Worm (Caenorhabditis elegans): ENCODE measurements around the gene acs-6.

Gene acs-6

DNA sequence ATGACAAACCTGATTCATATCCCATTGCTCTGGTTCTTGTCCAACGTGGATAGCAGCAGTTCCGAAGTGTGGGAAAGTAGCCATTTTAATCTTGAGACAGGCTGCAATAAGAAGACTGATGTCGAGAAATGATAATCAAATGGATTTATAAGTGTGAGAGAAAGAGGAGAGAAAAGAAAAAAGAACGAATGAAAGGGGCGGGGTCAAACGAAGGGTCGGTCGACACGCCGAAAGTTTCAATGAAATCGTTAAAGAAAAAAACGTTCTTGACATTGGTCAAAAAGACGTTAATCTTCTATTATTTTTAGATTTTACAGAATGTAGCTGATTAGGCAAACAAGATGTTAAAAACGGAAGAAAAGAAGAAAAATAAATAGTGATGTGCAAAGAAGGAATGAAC, 4.0 kb upstream of the acs-6 start, which contains the start of gene cth-2:
Gene cth-2, minus strand, starts transcription at position 101 of the 400 bp plus-strand sequence.
- TF ChIP-seq ceh-39 (tag; optimal IDR thresholded peaks at IDR 0.05) (no peak), pha-4 (tag; optimal IDR thresholded peaks at IDR 0.05) (no peak), cnd-1 (tag; optimal IDR thresholded peaks at IDR 0.05) (no peak)

- TF ChIP-seq ham-2 (GFP tag; optimal IDR thresholded peaks at IDR 0.05) (no peak), blmp-1 (tag; optimal IDR thresholded peaks at IDR 0.05) (peak; percentile 50), hlh-1 (tag; optimal IDR thresholded peaks at IDR 0.05) (peak; percentile 18), unc-62 (GFP tag; optimal IDR thresholded peaks at IDR 0.05) (peak; percentile 8)
Measured at ce11 chrII:7059274-7059757, 2.5 kb upstream of the acs-6 start.

- TF ChIP-seq ham-2 (GFP tag; optimal IDR thresholded peaks at IDR 0.05) (no peak), ces-1 (GFP tag; optimal IDR thresholded peaks at IDR 0.05) (no peak)
Measured at ce11 chrII:7060202-7060601, 1.6 kb upstream of the acs-6 start.

DNA sequence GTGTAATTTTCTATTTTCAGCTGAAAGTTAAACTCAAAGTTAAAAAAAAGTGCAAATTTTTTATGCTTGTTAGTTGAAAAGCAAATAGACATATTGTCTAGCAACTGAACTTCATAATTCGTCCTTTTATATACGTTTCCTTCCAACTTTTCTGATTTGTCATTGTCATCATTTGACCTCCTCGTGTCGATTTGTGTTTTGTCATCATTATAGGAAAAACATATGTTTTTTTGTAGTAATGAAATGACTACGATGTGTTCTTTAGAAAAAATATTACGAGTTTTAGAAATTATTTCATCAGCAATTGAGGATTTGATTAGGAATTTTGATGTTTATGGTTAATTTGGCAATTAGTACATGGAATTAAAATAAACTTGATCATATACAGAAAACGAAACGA, 1.0 kb upstream of the acs-6 start:
- TF ChIP-seq unc-39 (tag; optimal IDR thresholded peaks at IDR 0.05) (no peak), ces-1 (GFP tag; optimal IDR thresholded peaks at IDR 0.05) (no peak), ham-2 (GFP tag; optimal IDR thresholded peaks at IDR 0.05) (no peak), lsy-2 (tag; optimal IDR thresholded peaks at IDR 0.05) (no peak), ceh-39 (tag; optimal IDR thresholded peaks at IDR 0.05) (no peak), flh-1 (GFP tag; optimal IDR thresholded peaks at IDR 0.05) (no peak), snpc-4 (tag; optimal IDR thresholded peaks at IDR 0.05) (no peak), sem-2 (GFP tag; optimal IDR thresholded peaks at IDR 0.05) (no peak), ceh-43 (GFP tag; optimal IDR thresholded peaks at IDR 0.05) (no peak)

DNA sequence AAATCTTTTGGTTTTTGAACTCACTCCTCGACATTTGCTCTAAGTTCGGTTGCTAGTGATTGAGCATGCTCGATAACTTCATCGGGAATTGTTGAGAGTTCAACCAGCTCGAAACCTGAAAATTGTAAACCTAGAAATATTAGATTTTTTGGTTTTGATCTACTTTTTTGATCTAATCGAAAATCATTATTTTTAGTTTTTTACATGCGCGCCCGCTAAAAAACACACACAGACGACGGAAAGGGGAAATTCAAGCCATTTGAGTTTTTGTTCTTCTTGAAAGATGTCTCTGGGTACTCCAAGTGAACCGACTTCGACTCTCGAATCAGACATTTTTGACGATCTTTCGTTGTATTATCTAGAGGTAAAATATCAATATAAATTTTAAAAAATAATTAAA, 3.6 kb downstream of the acs-6 start, which contains the start of gene nos-2:
Gene nos-2, plus strand, starts transcription at position 228 of the 400 bp plus-strand sequence.
- no peak for TF ChIP-seq nhr-2 (tag; optimal IDR thresholded peaks at IDR 0.05)
- TF ChIP-seq nhr-237 (tag; optimal IDR thresholded peaks at IDR 0.05), result no peak
- TF ChIP-seq nhr-28 (tag; optimal IDR thresholded peaks at IDR 0.05), result no peak
- no peak for TF ChIP-seq unc-62 (GFP tag; optimal IDR thresholded peaks at IDR 0.05)
- TF ChIP-seq hlh-1 (tag; optimal IDR thresholded peaks at IDR 0.05), result no peak
- TF ChIP-seq lin-13 (tag; optimal IDR thresholded peaks at IDR 0.05), result no peak
- no peak for TF ChIP-seq unc-39 (tag; optimal IDR thresholded peaks at IDR 0.05)
- no peak for TF ChIP-seq unc-120 (tag; optimal IDR thresholded peaks at IDR 0.05; ENCODE audit: poor library complexity, severe bottlenecking)
- no peak for TF ChIP-seq blmp-1 (tag; optimal IDR thresholded peaks at IDR 0.05)
- TF ChIP-seq cnd-1 (tag; optimal IDR thresholded peaks at IDR 0.05), result no peak
- no peak for TF ChIP-seq elt-1 (tag; optimal IDR thresholded peaks at IDR 0.05; ENCODE audit: borderline replicate concordance, insufficient read depth)
- TF ChIP-seq mep-1 (tag; optimal IDR thresholded peaks at IDR 0.05), result no peak

DNA sequence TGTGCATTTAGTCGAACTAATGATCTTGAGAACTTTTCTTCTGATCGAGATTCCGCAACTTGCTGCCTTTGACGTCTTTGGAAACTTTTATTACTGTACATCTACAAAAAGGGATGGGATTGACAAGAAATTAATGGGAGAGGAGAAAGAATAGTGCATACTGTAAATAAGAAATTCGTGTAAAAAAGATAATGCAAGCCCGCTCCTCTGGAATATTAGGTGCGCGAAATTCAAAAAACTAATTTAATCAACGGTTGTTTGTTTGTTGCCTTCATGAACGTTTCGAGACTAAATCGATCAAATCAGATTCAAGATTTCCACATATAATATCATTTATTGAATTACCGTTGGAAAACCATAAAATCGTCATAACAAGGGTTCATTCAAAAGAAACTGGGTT, 8.0 kb downstream of the acs-6 start, which contains the start of gene him-14:
Gene him-14, minus strand, starts transcription at position 101 of the 400 bp plus-strand sequence.
- TF ChIP-seq lin-13 (tag; optimal IDR thresholded peaks at IDR 0.05), result no peak
- TF ChIP-seq ceh-43 (GFP tag; optimal IDR thresholded peaks at IDR 0.05), result no peak
- no peak for TF ChIP-seq sem-2 (GFP tag; optimal IDR thresholded peaks at IDR 0.05)
- no peak for TF ChIP-seq nhr-28 (tag; optimal IDR thresholded peaks at IDR 0.05)
- no peak for TF ChIP-seq bed-3 (GFP tag; optimal IDR thresholded peaks at IDR 0.05)
- TF ChIP-seq cnd-1 (tag; optimal IDR thresholded peaks at IDR 0.05), result no peak
- no peak for TF ChIP-seq unc-120 (tag; optimal IDR thresholded peaks at IDR 0.05; ENCODE audit: poor library complexity, severe bottlenecking)
- TF ChIP-seq nhr-2 (tag; optimal IDR thresholded peaks at IDR 0.05), result no peak
- no peak for TF ChIP-seq pha-4 (tag; optimal IDR thresholded peaks at IDR 0.05)
- no peak for TF ChIP-seq unc-62 (GFP tag; optimal IDR thresholded peaks at IDR 0.05)
- no peak for TF ChIP-seq nhr-76 (tag; optimal IDR thresholded peaks at IDR 0.05)
- no peak for TF ChIP-seq snpc-4 (tag; optimal IDR thresholded peaks at IDR 0.05)
- no peak for TF ChIP-seq ceh-39 (tag; optimal IDR thresholded peaks at IDR 0.05)
- no peak for TF ChIP-seq elt-3 (tag; optimal IDR thresholded peaks at IDR 0.05)
- TF ChIP-seq blmp-1 (tag; optimal IDR thresholded peaks at IDR 0.05), result no peak
- no peak for TF ChIP-seq tbx-8 (GFP tag; optimal IDR thresholded peaks at IDR 0.05)

ce11 chrII:7070434-7070833, 8.6 kb downstream of the acs-6 start:
- TF ChIP-seq elt-1 (tag; optimal IDR thresholded peaks at IDR 0.05; ENCODE audit: borderline replicate concordance, insufficient read depth) (no peak), lin-32 (GFP tag; optimal IDR thresholded peaks at IDR 0.05) (no peak), nhr-237 (tag; optimal IDR thresholded peaks at IDR 0.05) (no peak), ceh-39 (tag; optimal IDR thresholded peaks at IDR 0.05) (no peak), snpc-4 (tag; optimal IDR thresholded peaks at IDR 0.05) (no peak), bed-3 (GFP tag; optimal IDR thresholded peaks at IDR 0.05) (no peak), zip-8 (tag; optimal IDR thresholded peaks at IDR 0.05) (no peak), lsy-2 (tag; optimal IDR thresholded peaks at IDR 0.05) (no peak), mep-1 (tag; optimal IDR thresholded peaks at IDR 0.05) (no peak), nhr-2 (tag; optimal IDR thresholded peaks at IDR 0.05) (no peak), pha-4 (tag; optimal IDR thresholded peaks at IDR 0.05) (no peak)
